Fruit fly (Drosophila melanogaster) whole organism, wandering third instar larva: ENCODE data around the gene Spag1.

Experiments
- Abd-B ChIP-seq: fragments of >200 bp; optimal IDR thresholded peaks from 2 replicates; lab custom pipeline; 2017; ENCODE audit warnings: missing biosample characterization, missing genetic modification characterization
- CG32264 ChIP-seq: fragments of 200-800 bp; sonication (Bioruptor generic); optimal IDR thresholded peaks from 2 replicates; lab custom pipeline; 2016; ENCODE audit warnings: missing biosample characterization, missing genetic modification characterization
- CG9705 ChIP-seq: fragments of 200-800 bp; sonication (Bioruptor generic); optimal IDR thresholded peaks from 2 replicates; lab custom pipeline; 2018; ENCODE audit warnings: missing biosample characterization, mild to moderate bottlenecking, missing genetic modification characterization
- CrebA ChIP-seq: fragments of 200-800 bp; sonication (Bioruptor generic); optimal IDR thresholded peaks from 2 replicates; lab custom pipeline; 2016; ENCODE audit warnings: missing biosample characterization, mild to moderate bottlenecking, missing genetic modification characterization, borderline replicate concordance
- Dfd ChIP-seq: fragments of >200 bp; optimal IDR thresholded peaks from 2 replicates; lab custom pipeline; 2017; ENCODE audit warnings: missing biosample characterization, missing genetic modification characterization
- Dif ChIP-seq: fragments of 200-275, 200-300 bp; sonication (Bioruptor generic); optimal IDR thresholded peaks from 2 replicates; lab custom pipeline; 2018; ENCODE audit warnings: missing biosample characterization, missing genetic modification characterization; ENCODE audit not compliant: partially characterized antibody
- GATAd ChIP-seq: sonication (Bioruptor generic); optimal IDR thresholded peaks from 2 replicates; lab custom pipeline; 2016; ENCODE audit warnings: missing biosample characterization, missing genetic modification characterization
- HLH106 ChIP-seq: fragments of 200-800 bp; optimal IDR thresholded peaks from 3 replicates; lab custom pipeline; 2019; ENCODE audit warnings: missing biosample characterization, mild to moderate bottlenecking, missing genetic modification characterization, moderate library complexity
- Hnf4 ChIP-seq: fragments of 200-800 bp; sonication (Bioruptor generic); optimal IDR thresholded peaks from 2 replicates; lab custom pipeline; 2016; ENCODE audit warnings: missing biosample characterization, mild to moderate bottlenecking, missing genetic modification characterization
- Hr78 ChIP-seq: fragments of >200 bp; optimal IDR thresholded peaks from 2 replicates; lab custom pipeline; 2017; ENCODE audit warnings: missing biosample characterization, missing genetic modification characterization
- Hr83 ChIP-seq: fragments of 200-300 bp; sonication (Bioruptor generic); optimal IDR thresholded peaks from 2 replicates; lab custom pipeline; 2016; ENCODE audit warnings: missing biosample characterization, mild to moderate bottlenecking, missing genetic modification characterization, moderate library complexity; ENCODE audit not compliant: poor library complexity, severe bottlenecking
- Jra ChIP-seq: sonication (Bioruptor generic); optimal IDR thresholded peaks from 2 replicates; lab custom pipeline; 2016; ENCODE audit warnings: missing biosample characterization, missing genetic modification characterization
- Mio ChIP-seq: sonication (Bioruptor generic); optimal IDR thresholded peaks from 2 replicates; lab custom pipeline; 2016; ENCODE audit warnings: missing biosample characterization, missing genetic modification characterization
- Myc ChIP-seq: fragments of >200 bp; optimal IDR thresholded peaks from 2 replicates; lab custom pipeline; 2017
- OdsH ChIP-seq: fragments of 200-800 bp; sonication (Bioruptor generic); optimal IDR thresholded peaks from 2 replicates; lab custom pipeline; 2016; ENCODE audit warnings: missing biosample characterization, mild to moderate bottlenecking, missing genetic modification characterization
- Rel ChIP-seq, 2 experiments: fragments of 200-800 bp; sonication (Bioruptor generic) in 1 of 2; optimal IDR thresholded peaks; 2 replicates in 1 of 2; 3 replicates in 1 of 2; lab custom pipeline; 2016 to 2019; ENCODE audit warnings: mild to moderate bottlenecking in 2 of 2, missing biosample characterization in 2 of 2, missing genetic modification characterization in 2 of 2, moderate library complexity in 1 of 2
- Sp1 ChIP-seq: fragments of 200-800 bp; sonication (Bioruptor generic); optimal IDR thresholded peaks from 3 replicates; lab custom pipeline; 2019; ENCODE audit warnings: missing biosample characterization, mild to moderate bottlenecking, missing genetic modification characterization, moderate library complexity
- Vsx2 ChIP-seq: fragments of 200-300, 225-300 bp; sonication (Bioruptor generic); optimal IDR thresholded peaks from 2 replicates; lab custom pipeline; 2018; ENCODE audit warnings: missing biosample characterization, missing genetic modification characterization; ENCODE audit not compliant: partially characterized antibody
- br ChIP-seq: fragments of 200-800 bp; sonication (Bioruptor generic); optimal IDR thresholded peaks from 2 replicates; lab custom pipeline; 2016; ENCODE audit warnings: missing biosample characterization, missing genetic modification characterization
- brk ChIP-seq: fragments of 200-800 bp; sonication (Bioruptor generic); optimal IDR thresholded peaks from 2 replicates; lab custom pipeline; 2016; ENCODE audit warnings: missing biosample characterization, mild to moderate bottlenecking, missing genetic modification characterization
- dl ChIP-seq, 2 experiments: fragments of 175-275, 200-275 bp in 1 of 2; fragments of 200-275 bp in 1 of 2; sonication (Bioruptor generic); optimal IDR thresholded peaks; lab custom pipeline; 2018; ENCODE audit warnings: mild to moderate bottlenecking in 2 of 2, missing biosample characterization in 2 of 2, missing genetic modification characterization in 2 of 2, moderate library complexity in 2 of 2; ENCODE audit not compliant: partially characterized antibody in 2 of 2, insufficient read depth in 1 of 2
- dmrt93B ChIP-seq: fragments of 200-800 bp; sonication (Bioruptor generic); optimal IDR thresholded peaks from 2 replicates; lab custom pipeline; 2018; ENCODE audit warnings: missing biosample characterization, mild to moderate bottlenecking, missing genetic modification characterization
- dsf ChIP-seq: sonication (Bioruptor generic); optimal IDR thresholded peaks from 2 replicates; lab custom pipeline; 2016; ENCODE audit warnings: missing biosample characterization, missing genetic modification characterization, borderline replicate concordance
- ey ChIP-seq: fragments of 200-800 bp; sonication (Bioruptor generic); optimal IDR thresholded peaks from 2 replicates; lab custom pipeline; 2016; ENCODE audit warnings: missing biosample characterization, missing genetic modification characterization
- foxo ChIP-seq, 2 experiments: fragments of 200-800 bp; sonication (Bioruptor generic); optimal IDR thresholded peaks; 2 replicates in 1 of 2; 3 replicates in 1 of 2; lab custom pipeline; 2016 to 2017; ENCODE audit warnings: missing biosample characterization in 2 of 2, missing genetic modification characterization in 2 of 2
- fru ChIP-seq: fragments of 200-800 bp; sonication (Bioruptor generic); optimal IDR thresholded peaks from 3 replicates; lab custom pipeline; 2016; ENCODE audit warnings: missing biosample characterization, mild to moderate bottlenecking, missing genetic modification characterization
- h ChIP-seq: fragments of 200-800 bp; sonication (Bioruptor generic); optimal IDR thresholded peaks from 3 replicates; lab custom pipeline; 2016; ENCODE audit warnings: missing biosample characterization, mild to moderate bottlenecking, missing genetic modification characterization
- pan ChIP-seq: fragments of >200 bp; optimal IDR thresholded peaks from 2 replicates; lab custom pipeline; 2017
- psq ChIP-seq: fragments of 200-800 bp; sonication (Bioruptor generic); optimal IDR thresholded peaks from 3 replicates; lab custom pipeline; 2017; ENCODE audit warnings: missing biosample characterization, mild to moderate bottlenecking, missing genetic modification characterization, moderate library complexity
- rgr ChIP-seq: fragments of 200-800 bp; sonication (Bioruptor generic); optimal IDR thresholded peaks from 3 replicates; lab custom pipeline; 2016; ENCODE audit warnings: missing biosample characterization, mild to moderate bottlenecking, missing genetic modification characterization
- sage ChIP-seq: fragments of 200-800 bp; sonication (Bioruptor generic); optimal IDR thresholded peaks from 2 replicates; lab custom pipeline; 2016; ENCODE audit warnings: missing biosample characterization, mild to moderate bottlenecking, missing genetic modification characterization
- sv ChIP-seq: fragments of 200-800 bp; sonication (Bioruptor generic); optimal IDR thresholded peaks from 3 replicates; lab custom pipeline; 2016; ENCODE audit warnings: missing biosample characterization, missing genetic modification characterization
- usp ChIP-seq: fragments of >200 bp; optimal IDR thresholded peaks from 2 replicates; lab custom pipeline; 2017; ENCODE audit warnings: missing biosample characterization, missing genetic modification characterization
- woc ChIP-seq: sonication (Bioruptor generic); optimal IDR thresholded peaks from 2 replicates; lab custom pipeline; 2016; ENCODE audit warnings: missing biosample characterization, mild to moderate bottlenecking, missing genetic modification characterization

The Spag1 gene

dm6 chr3R:26908750-26909149, 38.9 kb upstream of the Spag1 start:
- TF ChIP-seq psq, result no peak
- no peak for TF ChIP-seq CrebA (GFP tag; lab: Kevin White, UChicago)
- no peak for TF ChIP-seq Dif
- no peak for TF ChIP-seq Dfd
- TF ChIP-seq dsf (GFP tag; lab: Kevin White, UChicago), result no peak
- no peak for TF ChIP-seq dmrt93B
- TF ChIP-seq brk (GFP tag; lab: Kevin White, UChicago), result no peak
- TF ChIP-seq Hr83 (GFP tag; lab: Kevin White, UChicago), result no peak
- TF ChIP-seq CG32264 (GFP tag; lab: Kevin White, UChicago), result no peak
- no peak for TF ChIP-seq Mio (GFP tag; lab: Kevin White, UChicago)
- no peak for TF ChIP-seq Vsx2 (GFP tag; lab: Kevin White, UChicago)
- TF ChIP-seq CG9705 (GFP tag; lab: Kevin White, UChicago), result no peak
- no peak for TF ChIP-seq fru (GFP tag; lab: Kevin White, UChicago)

dm6 chr3R:26912615-26913014, 35.0 kb upstream of the Spag1 start, which contains the start of gene Ets97D:
Gene Ets97D, minus strand, starts transcription at chr3R:26912886.
- TF ChIP-seq pan (lab: Kevin White, UChicago) (no peak), foxo (GFP tag; optimal IDR thresholded peaks at IDR 0.05; lab: Kevin White, UChicago) (no peak), sage (GFP tag; lab: Kevin White, UChicago) (no peak), GATAd (GFP tag; lab: Kevin White, UChicago) (no peak), Hnf4 (no peak), sv (GFP tag; lab: Kevin White, UChicago) (no peak), Hr78 (no peak), Rel (GFP tag; optimal IDR thresholded peaks at IDR 0.05; lab: Kevin White, UChicago) (no peak), Rel (tag; optimal IDR thresholded peaks at IDR 0.05; lab: Kevin White, UChicago) (no peak), dsf (GFP tag; lab: Kevin White, UChicago) (no peak), h (GFP tag; lab: Kevin White, UChicago) (no peak), Dif (no peak), ey (GFP tag; lab: Kevin White, UChicago) (no peak), CrebA (GFP tag; lab: Kevin White, UChicago) (no peak)

- TF ChIP-seq HLH106 (tag; lab: Kevin White, UChicago) (peak; percentile 30), br (GFP tag; lab: Kevin White, UChicago) (peak; percentile 78), Abd-B (no peak), Myc (lab: Kevin White, UChicago) (no peak), rgr (GFP tag; lab: Kevin White, UChicago) (peak; percentile 76), Mio (GFP tag; lab: Kevin White, UChicago) (no peak), foxo (GFP tag; optimal IDR thresholded peaks at IDR 0.05; lab: Kevin White, UChicago) (peak in 1 of 2 experiments; percentile 55), CG9705 (GFP tag; lab: Kevin White, UChicago) (no peak), fru (GFP tag; lab: Kevin White, UChicago) (peak; percentile 8), ey (GFP tag; lab: Kevin White, UChicago) (no peak), usp (GFP tag; lab: Kevin White, UChicago) (no peak), pan (lab: Kevin White, UChicago) (no peak), Hr83 (GFP tag; lab: Kevin White, UChicago) (peak; percentile 92), h (GFP tag; lab: Kevin White, UChicago) (peak; percentile 62), Dif (peak; percentile 76), Sp1 (GFP tag; lab: Kevin White, UChicago) (peak; percentile 53), Jra (GFP tag; lab: Kevin White, UChicago) (peak; percentile 41), woc (no peak), Rel (GFP tag; optimal IDR thresholded peaks at IDR 0.05; lab: Kevin White, UChicago) (no peak), Rel (tag; optimal IDR thresholded peaks at IDR 0.05; lab: Kevin White, UChicago) (peak; percentile 36), sage (GFP tag; lab: Kevin White, UChicago) (no peak), dsf (GFP tag; lab: Kevin White, UChicago) (no peak), Vsx2 (GFP tag; lab: Kevin White, UChicago) (peak; percentile 91), OdsH (GFP tag; lab: Kevin White, UChicago) (peak; percentile 45), dl (GFP tag; optimal IDR thresholded peaks at IDR 0.05; lab: Kevin White, UChicago; ENCODE audit: insufficient read depth in 1 of 2, partially characterized antibody in 2 of 2) (peak in 1 of 2 experiments; percentile 4)
These were observed 32.1 kb upstream of the Spag1 start, which contains the start of gene CG46339 for dm6 chr3R:26915463-26915925. Gene CG46339, plus strand, starts transcription at chr3R:26915761.
